Fruit fly (Drosophila melanogaster) whole organism, pupa: ENCODE data around the gene Ir93a.

Source experiments
- CG10348 ChIP-seq: fragments of 200-800 bp; sonication (Bioruptor generic); IDR thresholded peaks from 2 replicates; pipeline ENCODE4 v1.3.6; 2022; ENCODE audit warnings: missing biosample characterization, missing genetic modification characterization
- CG12605 ChIP-seq: fragments of 200-800 bp; sonication (Bioruptor generic); IDR thresholded peaks from 2 replicates; pipeline ENCODE4 v1.3.6; 2022; ENCODE audit warnings: missing biosample characterization, missing genetic modification characterization
- CG13204 ChIP-seq: fragments of 200-800 bp; sonication (Bioruptor generic); optimal IDR thresholded peaks from 2 replicates; lab custom pipeline; 2018; ENCODE audit warnings: missing biosample characterization, mild to moderate bottlenecking, missing genetic modification characterization, moderate library complexity
- CG14655 ChIP-seq: fragments of 200-800 bp; sonication (Bioruptor generic); optimal IDR thresholded peaks from 3 replicates; lab custom pipeline; 2017; ENCODE audit warnings: mild to moderate bottlenecking, missing biosample characterization, missing genetic modification reagents, missing genetic modification characterization
- CG15710 ChIP-seq: fragments of 200-800 bp; sonication (Bioruptor generic); optimal IDR thresholded peaks from 2 replicates; lab custom pipeline; 2018; ENCODE audit warnings: missing biosample characterization, mild to moderate bottlenecking, missing genetic modification characterization, moderate library complexity
- CG17806 ChIP-seq: fragments of 200-800 bp; sonication (Bioruptor generic); optimal IDR thresholded peaks from 2 replicates; lab custom pipeline; 2018; ENCODE audit warnings: missing biosample characterization, mild to moderate bottlenecking, missing genetic modification characterization, moderate library complexity
- CG32121 ChIP-seq: fragments of 200-800 bp; sonication (Bioruptor generic); IDR thresholded peaks from 2 replicates; pipeline ENCODE4 v1.3.6; 2022; ENCODE audit warnings: missing biosample characterization, missing genetic modification characterization
- CG34367 ChIP-seq: fragments of 200-800 bp; sonication (Bioruptor generic); optimal IDR thresholded peaks from 2 replicates; lab custom pipeline; 2018; ENCODE audit warnings: missing biosample characterization, mild to moderate bottlenecking, missing genetic modification characterization
- CG4496 ChIP-seq: fragments of 200-800 bp; sonication (Bioruptor generic); IDR thresholded peaks from 3 replicates; pipeline ENCODE4 v1.3.6; 2022; ENCODE audit warnings: missing biosample characterization, missing genetic modification characterization
- CG8159 ChIP-seq: fragments of 200-800 bp; sonication (Bioruptor generic); optimal IDR thresholded peaks from 3 replicates; lab custom pipeline; 2018; ENCODE audit warnings: missing biosample characterization, mild to moderate bottlenecking, missing genetic modification characterization, moderate library complexity
- CG8301 ChIP-seq: fragments of 200-800 bp; sonication (Bioruptor generic); optimal IDR thresholded peaks from 2 replicates; lab custom pipeline; 2018; ENCODE audit warnings: missing biosample characterization, mild to moderate bottlenecking, missing genetic modification characterization
- CG9948 ChIP-seq: fragments of 200-800 bp; sonication (Bioruptor generic); optimal IDR thresholded peaks from 2 replicates; lab custom pipeline; 2018; ENCODE audit warnings: missing biosample characterization, mild to moderate bottlenecking, missing genetic modification characterization, moderate library complexity
- D1 ChIP-seq: fragments of 200-800 bp; sonication (Bioruptor generic); optimal IDR thresholded peaks from 2 replicates; lab custom pipeline; 2018; ENCODE audit warnings: missing biosample characterization, mild to moderate bottlenecking, missing genetic modification characterization, moderate library complexity
- EcR ChIP-seq: fragments of 200-800 bp; sonication (Bioruptor generic); optimal IDR thresholded peaks from 3 replicates; lab custom pipeline; 2019; ENCODE audit warnings: missing biosample characterization, missing genetic modification characterization, mild to moderate bottlenecking, moderate library complexity, missing genetic modification reagents
- Ets98B ChIP-seq: fragments of 200-800 bp; sonication (Bioruptor generic); IDR thresholded peaks from 2 replicates; pipeline ENCODE4 v1.3.6; 2022; ENCODE audit warnings: missing biosample characterization, missing genetic modification characterization
- Pif1A ChIP-seq: fragments of 200-800 bp; sonication (Bioruptor generic); optimal IDR thresholded peaks from 3 replicates; lab custom pipeline; 2016; ENCODE audit warnings: missing biosample characterization, missing genetic modification characterization
- Pif1B ChIP-seq: fragments of 200-800 bp; sonication (Bioruptor generic); optimal IDR thresholded peaks from 3 replicates; lab custom pipeline; 2016; ENCODE audit warnings: missing biosample characterization, missing genetic modification characterization
- Snoo ChIP-seq: fragments of 200-800 bp; sonication (Bioruptor generic); optimal IDR thresholded peaks from 3 replicates; lab custom pipeline; 2017; ENCODE audit warnings: missing biosample characterization, mild to moderate bottlenecking, missing genetic modification characterization, inconsistent platforms
- fd96Ca ChIP-seq: fragments of 200-800 bp; sonication (Bioruptor generic); IDR thresholded peaks from 3 replicates; pipeline ENCODE4 v1.3.6; 2022; ENCODE audit warnings: missing biosample characterization, missing genetic modification characterization
- gl ChIP-seq: fragments of 200-800 bp; sonication (Bioruptor generic); optimal IDR thresholded peaks from 2 replicates; lab custom pipeline; 2018; ENCODE audit warnings: missing biosample characterization, mild to moderate bottlenecking, missing genetic modification characterization
- rn ChIP-seq: fragments of 200-800 bp; sonication (Bioruptor generic); IDR thresholded peaks from 2 replicates; pipeline ENCODE4 v1.3.6; 2022; ENCODE audit warnings: missing biosample characterization, missing genetic modification characterization

The Ir93a gene

DNA sequence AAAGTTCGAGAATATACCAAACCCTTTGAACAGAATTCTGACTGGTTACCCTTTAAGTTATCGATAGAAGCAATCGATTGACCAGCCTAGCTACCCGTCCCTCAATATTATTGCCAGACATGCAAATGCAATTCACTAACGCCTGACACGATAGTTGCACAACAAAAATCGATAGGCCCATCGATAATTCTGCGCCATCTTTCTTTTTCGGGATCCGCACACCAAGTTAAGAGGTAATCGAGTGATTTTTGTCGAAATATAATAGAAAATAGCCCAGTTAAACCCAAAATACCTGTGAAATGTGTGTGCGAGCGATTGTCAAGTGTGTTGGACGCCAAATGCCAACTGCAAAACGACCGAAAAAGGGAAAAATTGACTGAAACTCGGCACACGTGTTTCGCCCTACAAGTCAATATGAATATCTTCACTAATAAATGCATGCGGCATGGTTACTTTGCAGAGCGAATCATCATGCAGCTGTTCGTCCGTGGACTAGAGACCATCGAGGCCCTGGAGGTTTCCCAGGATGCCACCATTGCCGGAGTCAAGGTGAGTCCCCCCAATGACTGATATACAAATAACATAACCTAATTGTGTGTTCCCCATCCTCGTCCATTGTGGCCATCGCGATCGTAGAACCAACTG lies 9.2 kb downstream of the Ir93a start, which contains the start of gene RpS30:
RpS30 (plus strand) TSS at position 122 of the 645 bp plus-strand sequence.
- TF ChIP-seq D1, result no peak
- TF ChIP-seq Snoo, result peak; percentile 24
- TF ChIP-seq CG14655 (GFP tag; lab: Kevin White, UChicago), result no peak

DNA sequence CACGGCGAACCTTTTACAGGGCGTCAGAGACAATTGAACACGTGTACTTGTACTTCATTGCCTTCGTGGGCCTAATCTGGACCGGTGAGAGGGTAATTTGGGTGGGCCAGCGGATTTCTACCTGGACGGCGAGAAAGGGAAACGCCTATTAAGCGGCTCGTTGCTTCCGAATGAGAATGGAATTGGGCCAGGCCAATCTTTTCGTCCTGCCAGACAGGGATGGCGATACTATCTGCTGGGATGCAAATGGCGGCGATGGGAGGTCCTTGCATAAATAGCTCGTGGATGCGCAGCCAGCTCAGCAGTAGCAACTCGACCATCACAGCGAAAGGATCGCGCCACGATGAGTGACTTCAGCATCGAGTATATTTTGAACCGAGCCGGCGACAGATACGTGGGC lies 13.0 kb downstream of the Ir93a start, which contains the start of gene CG15696:
CG15696 (plus strand) TSS at position 301 of the 400 bp plus-strand sequence.
- TF ChIP-seq Pif1A (GFP tag; lab: Kevin White, UChicago) (no peak), gl (tag; lab: Kevin White, UChicago) (no peak), CG10348 (GFP tag; lab: Robert Waterston, UW) (no peak), CG12605 (no peak), CG8301 (tag; lab: Kevin White, UChicago) (no peak), Pif1B (GFP tag; lab: Kevin White, UChicago) (no peak), CG15710 (no peak), Snoo (no peak)

DNA sequence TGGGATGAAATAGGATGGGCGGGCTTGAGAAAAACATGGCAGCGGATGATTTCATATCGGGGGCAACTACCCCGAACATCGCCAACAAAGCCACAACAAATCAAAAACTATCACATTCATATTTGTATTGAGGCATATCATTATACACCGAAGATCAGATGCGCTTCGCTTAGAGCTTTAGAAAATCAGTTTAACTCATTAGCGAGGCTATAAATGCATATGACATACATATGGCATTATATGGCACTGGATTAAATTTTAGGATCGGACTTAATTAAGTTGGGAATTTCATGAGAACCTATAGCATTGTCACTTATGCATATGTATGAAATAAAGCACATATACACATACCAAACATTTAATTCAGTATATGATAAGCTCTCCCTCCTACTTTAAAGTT lies 13.4 kb downstream of the Ir93a start:
- TF ChIP-seq gl (tag; lab: Kevin White, UChicago) (no peak), CG34367 (tag; lab: Kevin White, UChicago) (no peak)

DNA sequence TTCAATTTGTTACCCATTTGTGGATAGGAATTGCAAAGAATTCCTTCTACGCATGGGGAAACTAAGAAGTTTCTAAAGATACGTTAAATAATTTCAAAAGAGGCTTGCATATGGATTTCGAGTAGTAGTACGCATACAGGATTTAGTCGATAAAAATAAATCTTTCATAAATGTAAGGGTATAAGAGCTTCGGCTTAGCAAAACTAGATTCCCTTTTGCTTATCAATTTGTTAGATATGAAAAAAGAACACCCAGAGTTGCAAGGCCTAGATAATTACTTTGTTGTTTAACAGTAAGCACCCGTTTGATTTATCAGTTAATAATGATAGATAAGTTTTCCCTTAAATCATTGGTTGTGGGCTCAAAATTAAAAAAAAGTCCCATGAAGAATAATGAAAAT lies 14.3 kb downstream of the Ir93a start:
- TF ChIP-seq CG8159 (no peak), CG13204 (GFP tag; lab: Kevin White, UChicago) (no peak), CG12605 (no peak), CG4496 (GFP tag; lab: Robert Waterston, UW) (no peak), CG32121 (GFP tag; lab: Robert Waterston, UW) (no peak), fd96Ca (GFP tag; lab: Robert Waterston, UW) (no peak), Pif1B (GFP tag; lab: Kevin White, UChicago) (no peak), CG9948 (tag; lab: Kevin White, UChicago) (no peak), D1 (no peak), EcR (GFP tag; lab: Kevin White, UChicago) (no peak), CG8301 (tag; lab: Kevin White, UChicago) (no peak), CG15710 (no peak), CG34367 (tag; lab: Kevin White, UChicago) (no peak), CG14655 (GFP tag; lab: Kevin White, UChicago) (no peak), Ets98B (no peak), rn (GFP tag; lab: Robert Waterston, UW) (no peak), Snoo (no peak)

DNA sequence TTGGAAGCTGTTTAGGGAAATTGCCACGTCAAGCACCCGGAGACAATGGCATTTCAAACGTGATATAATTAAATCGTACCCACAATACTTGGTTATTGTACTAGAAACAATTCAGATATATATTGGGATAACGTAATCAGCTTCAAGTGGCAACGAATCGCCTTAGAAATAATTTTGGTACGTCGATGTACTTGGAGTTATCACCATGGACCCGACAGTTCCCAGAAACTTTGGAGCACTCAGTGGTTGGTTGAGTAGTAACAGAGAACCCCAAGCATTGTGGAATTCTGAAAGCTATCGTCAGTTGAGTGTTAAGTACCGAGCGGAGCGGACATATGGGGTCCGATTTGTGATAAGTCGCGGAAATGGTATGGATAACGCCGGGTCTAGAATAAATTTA lies 17.9 kb downstream of the Ir93a start, which contains the start of gene CG15695:
CG15695 (plus strand) TSS at position 301 of the 400 bp plus-strand sequence.
- TF ChIP-seq CG9948 (tag; lab: Kevin White, UChicago) (no peak), fd96Ca (GFP tag; lab: Robert Waterston, UW) (no peak), D1 (no peak), Pif1A (GFP tag; lab: Kevin White, UChicago) (no peak), rn (GFP tag; lab: Robert Waterston, UW) (no peak), CG10348 (GFP tag; lab: Robert Waterston, UW) (no peak), CG12605 (no peak), CG32121 (GFP tag; lab: Robert Waterston, UW) (no peak), Pif1B (GFP tag; lab: Kevin White, UChicago) (no peak), CG8159 (no peak), gl (tag; lab: Kevin White, UChicago) (no peak), CG4496 (GFP tag; lab: Robert Waterston, UW) (no peak), EcR (GFP tag; lab: Kevin White, UChicago) (no peak), CG17806 (tag; lab: Kevin White, UChicago) (no peak), CG14655 (GFP tag; lab: Kevin White, UChicago) (no peak)

DNA sequence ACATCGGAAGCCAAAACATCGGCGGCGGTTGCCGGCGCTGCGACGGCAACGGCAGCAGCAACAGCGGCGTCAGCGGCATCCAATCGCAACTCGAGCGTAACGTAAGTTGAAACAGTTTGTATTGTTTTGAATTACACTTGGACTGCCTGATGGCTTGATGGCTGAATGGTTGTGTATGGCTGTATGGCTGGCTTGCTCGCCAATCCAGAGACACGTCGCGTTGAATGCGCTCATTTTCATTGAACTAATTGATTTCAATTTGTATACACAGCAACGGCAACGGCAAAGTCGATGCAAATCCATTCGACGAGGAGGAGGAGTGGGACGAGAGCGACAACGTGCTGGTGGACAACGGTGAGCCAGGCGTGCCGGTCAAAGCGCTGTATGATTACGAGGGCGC lies 21.0 kb downstream of the Ir93a start:
- TF ChIP-seq Snoo (no peak), CG12605 (no peak), D1 (no peak), Ets98B (no peak), Pif1B (GFP tag; lab: Kevin White, UChicago) (no peak), CG10348 (GFP tag; lab: Robert Waterston, UW) (no peak), CG32121 (GFP tag; lab: Robert Waterston, UW) (no peak), CG8159 (no peak), fd96Ca (GFP tag; lab: Robert Waterston, UW) (no peak), Pif1A (GFP tag; lab: Kevin White, UChicago) (no peak), gl (tag; lab: Kevin White, UChicago) (no peak), CG13204 (GFP tag; lab: Kevin White, UChicago) (no peak), EcR (GFP tag; lab: Kevin White, UChicago) (no peak), CG15710 (no peak), CG34367 (tag; lab: Kevin White, UChicago) (no peak), CG14655 (GFP tag; lab: Kevin White, UChicago) (no peak), rn (GFP tag; lab: Robert Waterston, UW) (no peak), CG9948 (tag; lab: Kevin White, UChicago) (no peak)
